Fruit fly (Drosophila melanogaster): ENCODE measurements around the gene CG2680.
A peak's percentile ranks its signal among the peaks of the same experiment; 100 is the strongest.

The CG2680 gene

DNA sequence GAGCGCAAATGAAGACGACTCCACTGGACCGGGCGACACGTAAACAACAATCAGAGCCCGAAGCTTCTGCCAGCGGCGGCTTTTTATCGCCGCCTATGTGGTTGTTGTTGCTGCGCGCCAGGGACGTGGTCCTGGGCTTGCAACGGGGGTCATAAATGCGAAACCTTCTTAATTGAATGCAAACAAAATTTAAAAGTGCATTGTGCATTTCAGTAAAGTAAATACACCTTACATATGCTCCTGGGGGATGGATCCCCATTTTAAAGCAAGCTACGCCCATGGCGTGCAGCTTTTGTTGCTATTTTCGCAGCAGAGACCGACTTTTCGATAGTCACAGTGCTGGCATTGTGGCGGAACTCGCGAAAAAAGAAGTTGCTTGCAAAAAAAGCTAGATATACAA, 3.5 kb downstream of the CG2680 start, which contains the start of gene Ugalt (continued):
- peak; percentile 100 for TF ChIP-seq CG8290 (GFP tag; optimal IDR thresholded peaks at IDR 0.05)
- TF ChIP-seq CG8290 (tag; optimal IDR thresholded peaks at IDR 0.05) = peak; percentile 98 to 100
- TF ChIP-seq CG2120 (GFP tag; optimal IDR thresholded peaks at IDR 0.05) = peak; percentile 100
- peak; percentile 100 for TF ChIP-seq CG6272 (GFP tag; IDR thresholded peaks at IDR 0.05)
- TF ChIP-seq Ets65A (GFP tag) = peak; percentile 100
- peak; percentile 100 for TF ChIP-seq CG11456 (GFP tag; IDR thresholded peaks at IDR 0.05)
- TF ChIP-seq CG4282 (GFP tag; optimal IDR thresholded peaks at IDR 0.05) = peak; percentile 100
- TF ChIP-seq CG1602 (GFP tag; optimal IDR thresholded peaks at IDR 0.05) = peak; percentile 100
- peak; percentile 100 for TF ChIP-seq Hr3 (GFP tag; optimal IDR thresholded peaks at IDR 0.05)
- no peak for TF ChIP-seq hkb (optimal IDR thresholded peaks at IDR 0.05)
- TF ChIP-seq hkb (GFP tag; IDR thresholded peaks at IDR 0.05) = peak; percentile 100
- TF ChIP-seq CG8924 (tag; optimal IDR thresholded peaks at IDR 0.05) = peak; percentile 100
- 0 out of 4 replicates have a peak, but pooled peaks have one; percentile 24 for TF ChIP-seq Dll (GFP tag; IDR thresholded peaks at IDR 0.05; ENCODE audit: partially characterized antibody)
- TF ChIP-seq CG4820 (GFP tag; optimal IDR thresholded peaks at IDR 0.05) = peak; percentile 100
- TF ChIP-seq CG6683 (GFP tag; optimal IDR thresholded peaks at IDR 0.05) = peak; percentile 100
- TF ChIP-seq CG1603 (tag; optimal IDR thresholded peaks at IDR 0.05) = peak; percentile 99
- peak; percentile 94 for TF ChIP-seq CG3995 (GFP tag; optimal IDR thresholded peaks at IDR 0.05)
- TF ChIP-seq CG2199 (GFP tag; IDR thresholded peaks at IDR 0.05) = peak; percentile 100
- TF ChIP-seq Max (GFP tag; optimal IDR thresholded peaks at IDR 0.05) = peak; percentile 100
- TF ChIP-seq CG9817 (tag; optimal IDR thresholded peaks at IDR 0.05) = peak; percentile 100
- TF ChIP-seq prd (optimal IDR thresholded peaks at IDR 0.05) = no peak
- TF ChIP-seq prd (GFP tag; IDR thresholded peaks at IDR 0.05) = peak; percentile 100
- peak; percentile 100 for TF ChIP-seq CG4617 (GFP tag; optimal IDR thresholded peaks at IDR 0.05; ENCODE audit: borderline replicate concordance)
- TF ChIP-seq p53 (GFP tag; optimal IDR thresholded peaks at IDR 0.05) = peak; percentile 100
- peak; percentile 100 for TF ChIP-seq ind (GFP tag; optimal IDR thresholded peaks at IDR 0.05)
- TF ChIP-seq NK7.1 (GFP tag; optimal IDR thresholded peaks at IDR 0.05) = peak; percentile 100
- TF ChIP-seq fd102C (GFP tag; optimal IDR thresholded peaks at IDR 0.05) = peak; percentile 97
- TF ChIP-seq pita (GFP tag; optimal IDR thresholded peaks at IDR 0.05) = no peak
- peak; percentile 100 for TF ChIP-seq CG14667 (GFP tag; IDR thresholded peaks at IDR 0.05)
- peak; percentile 100 for TF ChIP-seq sob (GFP tag; IDR thresholded peaks at IDR 0.05)
- TF ChIP-seq HmgZ (tag; optimal IDR thresholded peaks at IDR 0.05) = peak; percentile 100
- TF ChIP-seq sisA (GFP tag; IDR thresholded peaks at IDR 0.05) = peak; percentile 100
- TF ChIP-seq CG14014 (GFP tag; IDR thresholded peaks at IDR 0.05) = peak; percentile 100
- TF ChIP-seq nmo (GFP tag; optimal IDR thresholded peaks at IDR 0.05) = peak; percentile 100
- TF ChIP-seq unc-4 (GFP tag; IDR thresholded peaks at IDR 0.05; ENCODE audit: partially characterized antibody) = peak; percentile 54; the same call in 1 of the 2 replicates
- peak; percentile 98 for TF ChIP-seq CG8359 (GFP tag; optimal IDR thresholded peaks at IDR 0.05; ENCODE audit: borderline replicate concordance)
- peak; percentile 79 for TF ChIP-seq CG42726 (GFP tag; IDR thresholded peaks at IDR 0.05; ENCODE audit: partially characterized antibody)
- TF ChIP-seq CG32772 (GFP tag; IDR thresholded peaks at IDR 0.05) = peak; percentile 100
- peak; percentile 100 for TF ChIP-seq CG11398 (GFP tag; optimal IDR thresholded peaks at IDR 0.05)
- peak; percentile 100 for TF ChIP-seq chif (GFP tag; optimal IDR thresholded peaks at IDR 0.05)
- TF ChIP-seq CG18476 (GFP tag; optimal IDR thresholded peaks at IDR 0.05) = peak; percentile 100
- peak; percentile 100 for TF ChIP-seq dati (GFP tag; IDR thresholded peaks at IDR 0.05)
- peak; percentile 100 for TF ChIP-seq Doc2 (GFP tag; IDR thresholded peaks at IDR 0.05)
- no peak for TF ChIP-seq usp (GFP tag; optimal IDR thresholded peaks at IDR 0.05)
- peak; percentile 100 for TF ChIP-seq CG8089 (GFP tag; optimal IDR thresholded peaks at IDR 0.05)
- TF ChIP-seq CG2116 (GFP tag; optimal IDR thresholded peaks at IDR 0.05) = peak; percentile 95
- TF ChIP-seq MESR4 (GFP tag; optimal IDR thresholded peaks at IDR 0.05) = peak; percentile 100
- peak; percentile 100 for TF ChIP-seq HHEX (GFP tag; optimal IDR thresholded peaks at IDR 0.05)
- peak; percentile 100 for TF ChIP-seq bab2 (GFP tag; optimal IDR thresholded peaks at IDR 0.05)
- peak; percentile 100 for TF ChIP-seq sima (GFP tag; optimal IDR thresholded peaks at IDR 0.05)
- peak; percentile 99 for TF ChIP-seq Myb (GFP tag; optimal IDR thresholded peaks at IDR 0.05)
- peak; percentile 100 for TF ChIP-seq Hand (GFP tag; optimal IDR thresholded peaks at IDR 0.05)

All from whole organism, embryonic.